Worm (Caenorhabditis elegans): ENCODE results near the gene C04G2.10.

DNA sequence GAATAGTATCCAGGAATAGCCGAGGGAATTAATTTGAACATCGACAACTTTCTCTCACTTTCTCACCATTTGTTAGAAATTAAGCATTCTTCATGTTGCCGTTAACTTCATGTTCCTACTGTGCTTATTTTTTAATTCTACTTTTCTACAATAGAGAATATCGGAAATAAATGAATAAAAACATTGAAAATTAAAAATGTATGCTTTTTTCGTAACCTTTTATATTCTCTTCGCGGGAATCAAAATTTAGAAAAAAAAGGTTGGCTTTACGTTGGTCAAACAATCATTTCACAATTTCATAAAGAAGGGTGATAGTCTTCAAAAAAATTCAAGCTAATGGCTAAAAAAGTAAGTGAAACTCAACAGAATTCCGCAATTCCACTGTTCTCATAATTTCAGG is 39.3 kb upstream of the C04G2.10 start, which contains the start of gene W01B6.5:
- TF ChIP-seq ama-1 (optimal IDR thresholded peaks at IDR 0.05): no peak
- TF ChIP-seq Y22D7AL.16 (tag; optimal IDR thresholded peaks at IDR 0.05): no peak
- no peak for TF ChIP-seq ztf-16 (tag; optimal IDR thresholded peaks at IDR 0.05)
- no peak for TF ChIP-seq hlh-8 (tag; optimal IDR thresholded peaks at IDR 0.05)
- TF ChIP-seq unc-55 (GFP tag; optimal IDR thresholded peaks at IDR 0.05): no peak
